Fruit fly (Drosophila melanogaster) whole organism: ENCODE results near the gene CG6654.

Experiments
- EcR ChIP-seq, 2 experiments: fragments of >200 bp; optimal IDR thresholded peaks; 2 replicates each; lab custom pipeline; 2017; ENCODE audit warnings: missing biosample characterization in 2 of 2, missing genetic modification characterization in 2 of 2, missing genetic modification reagents in 2 of 2
- usp ChIP-seq: fragments of >200 bp; optimal IDR thresholded peaks from 2 replicates; lab custom pipeline; 2017; ENCODE audit warnings: missing biosample characterization, missing genetic modification characterization, mixed read lengths

DNA sequence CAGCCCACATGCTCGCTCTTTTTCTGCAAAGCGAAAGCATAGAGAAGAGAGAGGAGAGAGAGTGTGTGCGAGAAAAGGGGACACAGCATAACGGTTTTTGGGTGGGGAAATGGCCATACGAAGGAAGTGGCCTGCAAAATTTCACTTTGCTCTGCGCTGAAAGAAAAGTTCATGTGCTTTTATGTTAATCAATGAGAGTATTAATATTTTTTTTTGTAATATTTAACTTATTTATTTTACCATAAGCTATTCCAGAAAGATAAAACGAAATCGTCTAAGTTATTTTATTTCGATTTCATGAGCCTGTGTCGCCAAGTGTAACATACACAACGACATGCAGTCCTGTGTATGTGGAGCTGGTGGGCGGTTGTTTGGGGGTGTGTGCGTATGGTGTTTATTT is 37.0 kb upstream of the CG6654 start:
- no peak for TF ChIP-seq EcR (GFP tag; optimal IDR thresholded peaks at IDR 0.05; lab: Kevin White, UChicago)
- no peak for TF ChIP-seq usp (GFP tag; lab: Kevin White, UChicago)
